Worm (Caenorhabditis elegans) whole organism, L3 larva: ENCODE measurements around the gene Y57G7A.5.

Experiments used
- ama-1 ChIP-seq: fragments of 150-350 bp; optimal IDR thresholded peaks from 2 replicates; lab custom pipeline; 2018
- ceh-28 ChIP-seq: fragments of 150-350 bp; optimal IDR thresholded peaks from 2 replicates; lab custom pipeline; 2014; ENCODE audit warnings: missing biosample characterization, missing genetic modification reagents, missing genetic modification characterization
- lin-39 ChIP-seq: fragments of 150-350 bp; optimal IDR thresholded peaks from 2 replicates; lab custom pipeline; 2018; ENCODE audit warnings: missing biosample characterization, missing genetic modification reagents, missing genetic modification characterization
- nhr-77 ChIP-seq: fragments of 150-350 bp; optimal IDR thresholded peaks from 2 replicates; lab custom pipeline; 2014; ENCODE audit warnings: missing biosample characterization, missing genetic modification characterization

- TF ChIP-seq ceh-28 (tag; lab: Kevin White, UChicago) (peak; percentile 85), lin-39 (tag; lab: Kevin White, UChicago) (peak; percentile 95), ama-1 (lab: Kevin White, UChicago) (peak; percentile 85), nhr-77 (tag; lab: Kevin White, UChicago) (peak; percentile 75)
Measured at ce11 chrII:1320412-1320811, 45.1 kb upstream of the Y57G7A.5 start.
